Worm (Caenorhabditis elegans) whole organism, L4 larva: ENCODE data around the gene T09F5.20.

Experiments
- D1046.2 ChIP-seq: fragments of 200-800 bp; sonication (Bioruptor generic); IDR thresholded peaks from 2 replicates; pipeline ENCODE4 v1.3.6; 2022; ENCODE audit warnings: missing genetic modification characterization, missing compliant biosample characterization
- F10B5.3 ChIP-seq: sonication (generic microtip); optimal IDR thresholded peaks from 2 replicates; lab custom pipeline; 2016; ENCODE audit warnings: mild to moderate bottlenecking, missing genetic modification characterization, missing compliant biosample characterization
- F26F4.8 ChIP-seq: fragments of 200-800 bp; sonication (Bioruptor generic); conservative IDR thresholded peaks from 2 replicates; pipeline ENCODE4 v1.3.6; 2022; ENCODE audit warnings: missing genetic modification characterization, missing compliant biosample characterization
- F37D6.2 ChIP-seq: sonication (generic microtip); optimal IDR thresholded peaks from 2 replicates; lab custom pipeline; 2016; ENCODE audit warnings: mild to moderate bottlenecking, missing genetic modification characterization, missing compliant biosample characterization
- F44E2.7 ChIP-seq: fragments of 200-800 bp; sonication (Bioruptor generic); IDR thresholded peaks from 2 replicates; pipeline ENCODE4 v2.1.2; 2022; ENCODE audit warnings: missing genetic modification characterization, missing compliant biosample characterization
- R02D3.7 ChIP-seq: fragments of 150-350 bp; sonication (generic microtip); optimal IDR thresholded peaks from 3 replicates; lab custom pipeline; 2014; ENCODE audit warnings: missing biosample characterization, missing genetic modification characterization
- Y105C5A.15 ChIP-seq: fragments of 200-800 bp; sonication (Bioruptor generic); IDR thresholded peaks from 2 replicates; pipeline ENCODE4 v1.3.6; 2022; ENCODE audit warnings: missing genetic modification characterization, missing compliant biosample characterization
- Y75B8A.6 ChIP-seq: fragments of 200-800 bp; sonication (Bioruptor generic); IDR thresholded peaks from 2 replicates; pipeline ENCODE4 v1.3.6; 2022; ENCODE audit warnings: missing genetic modification reagents, missing genetic modification characterization, missing compliant biosample characterization
- ZK546.5 ChIP-seq, 2 experiments: sonication (generic microtip); optimal IDR thresholded peaks; 2 replicates each; lab custom pipeline; 2017; ENCODE audit warnings: missing biosample characterization in 2 of 2, missing genetic modification characterization in 2 of 2
- aha-1 ChIP-seq: fragments of 150-350 bp; peaks from one replicate; lab custom pipeline; 2014; ENCODE audit warnings: missing biosample characterization, missing genetic modification characterization
- ceh-28 ChIP-seq: fragments of 150-350 bp; optimal IDR thresholded peaks from 2 replicates; lab custom pipeline; 2014; ENCODE audit warnings: missing biosample characterization, missing genetic modification reagents, missing genetic modification characterization
- ceh-32 ChIP-seq: sonication (generic microtip); optimal IDR thresholded peaks from 2 replicates; lab custom pipeline; 2016; ENCODE audit warnings: mild to moderate bottlenecking, missing genetic modification characterization, missing compliant biosample characterization; ENCODE audit not compliant: poor library complexity
- ceh-44 ChIP-seq: fragments of 200-800 bp; sonication (Bioruptor generic); IDR thresholded peaks from 2 replicates; pipeline ENCODE4 v1.3.6; 2022; ENCODE audit warnings: missing genetic modification reagents, missing genetic modification characterization, missing compliant biosample characterization
- ceh-62 ChIP-seq: sonication (generic microtip); optimal IDR thresholded peaks from 2 replicates; lab custom pipeline; 2017; ENCODE audit warnings: missing biosample characterization, missing genetic modification characterization
- ces-1 ChIP-seq: fragments of 150-350 bp; sonication (generic microtip); optimal IDR thresholded peaks from 4 replicates; lab custom pipeline; 2014; ENCODE audit warnings: missing biosample characterization, missing genetic modification reagents, missing genetic modification characterization
- daf-19 ChIP-seq: fragments of 200-800 bp; sonication (Bioruptor generic); conservative IDR thresholded peaks from 2 replicates; pipeline ENCODE4 v1.3.6; 2022; ENCODE audit warnings: missing genetic modification characterization, missing compliant biosample characterization
- daf-8 ChIP-seq: fragments of 200-800 bp; sonication (Bioruptor generic); IDR thresholded peaks from 2 replicates; pipeline ENCODE4 v1.3.6; 2022; ENCODE audit warnings: missing genetic modification characterization, missing compliant biosample characterization
- dmd-6 ChIP-seq: fragments of 200-800 bp; sonication (Bioruptor generic); IDR thresholded peaks from 2 replicates; pipeline ENCODE4 v1.3.6; 2022; ENCODE audit warnings: missing genetic modification reagents, missing genetic modification characterization, missing compliant biosample characterization
- dmd-8 ChIP-seq: fragments of 200-800 bp; sonication (Bioruptor generic); IDR thresholded peaks from 2 replicates; pipeline ENCODE4 v1.3.6; 2022; ENCODE audit warnings: missing genetic modification characterization, missing compliant biosample characterization
- dve-1 ChIP-seq: sonication (generic microtip); optimal IDR thresholded peaks from 2 replicates; lab custom pipeline; 2017; ENCODE audit warnings: antibody characterized with exemption, mild to moderate bottlenecking, missing genetic modification characterization, missing compliant biosample characterization; ENCODE audit not compliant: insufficient read depth
- egl-27 ChIP-seq: sonication (generic microtip); optimal IDR thresholded peaks from 3 replicates; lab custom pipeline; 2017; ENCODE audit warnings: missing biosample characterization, missing genetic modification reagents, missing genetic modification characterization
- egl-43 ChIP-seq: fragments of 200-800 bp; sonication (Bioruptor generic); IDR thresholded peaks from 2 replicates; pipeline ENCODE4 v1.3.6; 2022; ENCODE audit warnings: missing genetic modification reagents, missing genetic modification characterization, missing compliant biosample characterization
- fkh-10 ChIP-seq: fragments of 150-350 bp; optimal IDR thresholded peaks from 2 replicates; lab custom pipeline; 2014; ENCODE audit warnings: missing biosample characterization, missing genetic modification reagents, missing genetic modification characterization
- fos-1 ChIP-seq: fragments of 150-350 bp; optimal IDR thresholded peaks from 2 replicates; lab custom pipeline; 2014; ENCODE audit warnings: missing biosample characterization, missing genetic modification characterization
- gei-8 ChIP-seq: fragments of 200-800 bp; sonication (Bioruptor generic); optimal IDR thresholded peaks from 2 replicates; lab custom pipeline; 2018; ENCODE audit warnings: mild to moderate bottlenecking, missing genetic modification characterization, missing compliant biosample characterization
- hif-1 ChIP-seq, 2 experiments: sonication (generic microtip); optimal IDR thresholded peaks; 2 replicates each; lab custom pipeline; 2016 to 2017; ENCODE audit warnings: missing compliant biosample characterization in 2 of 2, missing genetic modification characterization in 2 of 2, missing genetic modification reagents in 2 of 2, missing genotype in 2 of 2, mild to moderate bottlenecking in 1 of 2
- hlh-30 ChIP-seq: sonication (generic microtip); optimal IDR thresholded peaks from 2 replicates; lab custom pipeline; 2017; ENCODE audit warnings: antibody characterized with exemption, mild to moderate bottlenecking, missing genetic modification characterization, missing compliant biosample characterization; ENCODE audit not compliant: insufficient read depth
- hmg-1.1 ChIP-seq: fragments of 200-800 bp; sonication (Bioruptor generic); IDR thresholded peaks from 2 replicates; pipeline ENCODE4 v1.3.6; 2022; ENCODE audit warnings: missing genetic modification reagents, missing genetic modification characterization, missing compliant biosample characterization
- jun-1 ChIP-seq: fragments of 150-350 bp; optimal IDR thresholded peaks from 2 replicates; lab custom pipeline; 2014; ENCODE audit warnings: missing biosample characterization, missing genetic modification reagents, missing genetic modification characterization
- lin-38 ChIP-seq: fragments of 200-800 bp; sonication (Bioruptor generic); IDR thresholded peaks from 2 replicates; pipeline ENCODE4 v1.3.6; 2022; ENCODE audit warnings: missing genetic modification reagents, missing genetic modification characterization, missing compliant biosample characterization
- lin-39 ChIP-seq: fragments of 150-350 bp; optimal IDR thresholded peaks from 2 replicates; lab custom pipeline; 2014; ENCODE audit warnings: missing biosample characterization, missing genetic modification reagents, missing genetic modification characterization
- lsy-2 ChIP-seq, 2 experiments: fragments of 150-350 bp in 1 of 2; sonication (generic microtip) in 1 of 2; optimal IDR thresholded peaks; 2 replicates each; lab custom pipeline; 2014 to 2017; ENCODE audit warnings: missing biosample characterization in 2 of 2, missing genetic modification characterization in 2 of 2
- madf-5 ChIP-seq, 2 experiments: fragments of 200-800 bp; sonication (Bioruptor generic); IDR thresholded peaks; 2 replicates each; pipeline ENCODE4 v1.3.6; 2022; ENCODE audit warnings: missing compliant biosample characterization in 2 of 2, missing genetic modification characterization in 2 of 2
- mdl-1 ChIP-seq, 2 experiments: fragments of 150-350 bp in 1 of 2; sonication (generic microtip) in 1 of 2; optimal IDR thresholded peaks; 2 replicates each; lab custom pipeline; 2014 to 2017; ENCODE audit warnings: missing biosample characterization in 2 of 2, missing genetic modification characterization in 2 of 2
- mxl-3 ChIP-seq: fragments of 200-800 bp; sonication (Bioruptor generic); optimal IDR thresholded peaks from 2 replicates; lab custom pipeline; 2018; ENCODE audit warnings: mild to moderate bottlenecking, missing genetic modification characterization, missing compliant biosample characterization
- nhr-11 ChIP-seq: fragments of 150-350 bp; optimal IDR thresholded peaks from 2 replicates; lab custom pipeline; 2014; ENCODE audit warnings: missing biosample characterization, missing genetic modification characterization
- nhr-111 ChIP-seq: fragments of 200-800 bp; sonication (Bioruptor generic); optimal IDR thresholded peaks from 2 replicates; lab custom pipeline; 2018; ENCODE audit warnings: mild to moderate bottlenecking, missing genetic modification characterization, missing compliant biosample characterization
- nhr-25 ChIP-seq: sonication (generic microtip); optimal IDR thresholded peaks from 2 replicates; lab custom pipeline; 2017; ENCODE audit warnings: missing genetic modification characterization, mild to moderate bottlenecking, missing compliant biosample characterization, antibody characterized with exemption, moderate library complexity, borderline replicate concordance; ENCODE audit not compliant: insufficient read depth
- nhr-42 ChIP-seq: fragments of 200-800 bp; sonication (Bioruptor generic); IDR thresholded peaks from 2 replicates; pipeline ENCODE4 v1.3.6; 2022; ENCODE audit warnings: missing genetic modification characterization, missing compliant biosample characterization
- nhr-48 ChIP-seq: sonication (generic microtip); optimal IDR thresholded peaks from 2 replicates; lab custom pipeline; 2016; ENCODE audit warnings: mild to moderate bottlenecking, missing genetic modification characterization, missing compliant biosample characterization
- nhr-77 ChIP-seq: fragments of 150-350 bp; optimal IDR thresholded peaks from 2 replicates; lab custom pipeline; 2014; ENCODE audit warnings: missing biosample characterization, missing genetic modification characterization
- pha-4 ChIP-seq, 2 experiments: fragments of 150-350 bp in 1 of 2; fragments of 200-800 bp in 1 of 2; sonication (Bioruptor generic) in 1 of 2; IDR thresholded peaks in 1 of 2; optimal IDR thresholded peaks in 1 of 2; 2 replicates each; pipeline versions ENCODE4 v1.3.6 to Lab custom; 2014 to 2022; ENCODE audit warnings: missing genetic modification characterization in 2 of 2, missing genetic modification reagents in 2 of 2, missing biosample characterization in 1 of 2, missing compliant biosample characterization in 1 of 2
- pqm-1 ChIP-seq: sonication (generic microtip); optimal IDR thresholded peaks from 2 replicates; lab custom pipeline; 2017; ENCODE audit warnings: missing biosample characterization, missing genetic modification characterization
- sdz-12 ChIP-seq: fragments of 200-800 bp; sonication (Bioruptor generic); optimal IDR thresholded peaks from 2 replicates; lab custom pipeline; 2018; ENCODE audit warnings: mild to moderate bottlenecking, missing genetic modification characterization, missing compliant biosample characterization
- snpc-1.2 ChIP-seq: fragments of 200-800 bp; sonication (Bioruptor generic); IDR thresholded peaks from 2 replicates; pipeline ENCODE4 v1.3.6; 2022; ENCODE audit warnings: missing genetic modification reagents, missing genetic modification characterization, missing compliant biosample characterization
- spr-1 ChIP-seq: sonication (generic microtip); optimal IDR thresholded peaks from 2 replicates; lab custom pipeline; 2016; ENCODE audit warnings: mild to moderate bottlenecking, missing genetic modification characterization, missing compliant biosample characterization
- spr-3 ChIP-seq: fragments of 200-800 bp; sonication (Bioruptor generic); optimal IDR thresholded peaks from 2 replicates; lab custom pipeline; 2018; ENCODE audit warnings: mild to moderate bottlenecking, missing genetic modification characterization, missing compliant biosample characterization
- tra-1 ChIP-seq: fragments of 200-800 bp; sonication (Bioruptor generic); IDR thresholded peaks from 2 replicates; pipeline ENCODE4 v1.3.6; 2022; ENCODE audit warnings: missing genetic modification reagents, missing genetic modification characterization, missing compliant biosample characterization
- unc-62 ChIP-seq, 3 experiments: fragments of 150-350 bp in 1 of 3; sonication (generic microtip); optimal IDR thresholded peaks in 2 of 3; peaks in 1 of 3; 1 replicate in 1 of 3; 2 replicates in 2 of 3; lab custom pipeline; 2014 to 2017; ENCODE audit warnings: missing biosample characterization in 3 of 3, missing genetic modification characterization in 3 of 3, missing genetic modification reagents in 3 of 3, missing genotype in 1 of 3
- zfp-3 ChIP-seq: fragments of 200-800 bp; sonication (Bioruptor generic); conservative IDR thresholded peaks from 2 replicates; pipeline ENCODE4 v1.3.6; 2022; ENCODE audit warnings: missing genetic modification reagents, missing genetic modification characterization, missing compliant biosample characterization

The T09F5.20 gene

DNA sequence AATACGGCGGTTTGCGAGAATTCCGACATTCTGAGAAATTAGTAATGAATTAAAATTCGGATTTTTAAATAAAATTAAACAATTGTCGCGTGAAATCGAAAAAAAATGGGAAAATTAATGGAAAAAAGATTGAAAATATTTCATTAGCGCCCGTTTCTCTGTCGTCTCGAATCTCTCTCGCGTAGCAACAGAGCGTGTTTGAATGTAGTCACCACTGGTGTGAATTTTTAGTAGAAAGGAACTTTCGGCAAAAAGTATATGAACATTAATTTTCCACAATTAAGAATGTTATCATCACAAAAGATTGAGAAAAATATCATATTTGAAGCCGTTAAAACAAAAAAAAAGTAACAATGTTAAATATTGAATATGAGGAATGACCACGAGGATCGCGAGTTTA, 10.9 kb downstream of the T09F5.20 start, which contains the start of gene aipl-1:
Gene aipl-1 (minus strand): TSS at position 30 of the 400 bp plus-strand sequence.
- peak in 1 of 2 experiments; percentile 72 for TF ChIP-seq hif-1 (tag; optimal IDR thresholded peaks at IDR 0.05; lab: Kevin White, UChicago)
- TF ChIP-seq nhr-77 (tag; lab: Kevin White, UChicago), result peak; percentile 79
- no peak for TF ChIP-seq ceh-32 (tag; lab: Kevin White, UChicago)
- no peak for TF ChIP-seq sdz-12 (GFP tag; lab: Kevin White, UChicago)
- no peak for TF ChIP-seq mxl-3 (GFP tag; lab: Kevin White, UChicago)
- TF ChIP-seq dmd-8, result no peak
- no peak for TF ChIP-seq gei-8 (GFP tag; lab: Kevin White, UChicago)
- TF ChIP-seq nhr-42 (GFP tag; lab: Robert Waterston, UW), result no peak
- no peak for TF ChIP-seq jun-1 (tag; lab: Kevin White, UChicago)
- no peak for TF ChIP-seq pha-4 (GFP tag; IDR thresholded peaks at IDR 0.05; lab: Robert Waterston, UW)
- TF ChIP-seq pha-4 (tag; optimal IDR thresholded peaks at IDR 0.05; lab: Kevin White, UChicago), result peak; percentile 47
- no peak for TF ChIP-seq daf-8 (GFP tag; lab: Robert Waterston, UW)
- TF ChIP-seq zfp-3 (GFP tag; lab: Robert Waterston, UW), result no peak
- TF ChIP-seq R02D3.7 (tag; lab: Kevin White, UChicago), result no peak
- no peak for TF ChIP-seq nhr-25 (tag; lab: Kevin White, UChicago)
- TF ChIP-seq daf-19 (GFP tag; lab: Robert Waterston, UW), result no peak
- TF ChIP-seq egl-43 (GFP tag; lab: Robert Waterston, UW), result no peak
- TF ChIP-seq ceh-28 (tag; lab: Kevin White, UChicago), result no peak
- TF ChIP-seq mdl-1 (tag; optimal IDR thresholded peaks at IDR 0.05; lab: Kevin White, UChicago), result peak in 1 of 2 experiments; percentile 21
- TF ChIP-seq nhr-111 (GFP tag; lab: Kevin White, UChicago), result no peak
- TF ChIP-seq D1046.2 (GFP tag; lab: Robert Waterston, UW), result no peak
- TF ChIP-seq ZK546.5 (tag; optimal IDR thresholded peaks at IDR 0.05; lab: Kevin White, UChicago), result no peak
- peak; percentile 52 for TF ChIP-seq nhr-11 (tag; lab: Kevin White, UChicago)
- no peak for TF ChIP-seq spr-1
- peak; percentile 63 for TF ChIP-seq hlh-30 (tag; lab: Kevin White, UChicago)
- TF ChIP-seq ceh-44 (GFP tag; lab: Robert Waterston, UW), result no peak
- TF ChIP-seq F37D6.2 (tag; lab: Kevin White, UChicago), result no peak
- no peak for TF ChIP-seq unc-62 (GFP tag; optimal IDR thresholded peaks at IDR 0.05 in 1 of 2; lab: Kevin White, UChicago)
- TF ChIP-seq unc-62 (tag; optimal IDR thresholded peaks at IDR 0.05; lab: Kevin White, UChicago), result no peak
- TF ChIP-seq lin-39 (tag; lab: Kevin White, UChicago), result no peak
- TF ChIP-seq pqm-1 (tag; lab: Kevin White, UChicago), result no peak
- TF ChIP-seq fkh-10 (GFP tag; lab: Kevin White, UChicago), result peak; percentile 60
- TF ChIP-seq F44E2.7 (GFP tag; lab: Robert Waterston, UW), result no peak
- TF ChIP-seq F10B5.3 (tag; lab: Kevin White, UChicago), result no peak
- peak; percentile 43; the same call in 1 of the 2 replicates for TF ChIP-seq hmg-1.1
- no peak for TF ChIP-seq nhr-48 (tag; lab: Kevin White, UChicago)
- TF ChIP-seq egl-27 (tag; lab: Kevin White, UChicago), result no peak
- no peak for TF ChIP-seq spr-3 (GFP tag; lab: Kevin White, UChicago)
- TF ChIP-seq dve-1, result peak; percentile 55
- TF ChIP-seq tra-1 (GFP tag; lab: Robert Waterston, UW), result no peak
- TF ChIP-seq dmd-6 (GFP tag; lab: Robert Waterston, UW), result peak; percentile 39; the same call in 1 of the 2 replicates
- TF ChIP-seq Y105C5A.15 (GFP tag; lab: Robert Waterston, UW), result no peak
- TF ChIP-seq fos-1 (tag; lab: Kevin White, UChicago), result no peak
- no peak for TF ChIP-seq ces-1
- TF ChIP-seq lsy-2 (tag; optimal IDR thresholded peaks at IDR 0.05; lab: Kevin White, UChicago), result peak in 1 of 2 experiments; percentile 46
- no peak for TF ChIP-seq ceh-62 (tag; lab: Kevin White, UChicago)
- no peak for TF ChIP-seq snpc-1.2
- peak; percentile 95 for TF ChIP-seq lin-38 (GFP tag; lab: Robert Waterston, UW)
- no peak for TF ChIP-seq aha-1 (tag; lab: Kevin White, UChicago)
- no peak for TF ChIP-seq Y75B8A.6
- TF ChIP-seq madf-5 (GFP tag; IDR thresholded peaks at IDR 0.05; lab: Robert Waterston, UW), result no peak
- no peak for TF ChIP-seq F26F4.8
